Fruit fly (Drosophila melanogaster): ENCODE measurements around the gene CG34178.

Gene CG34178

DNA sequence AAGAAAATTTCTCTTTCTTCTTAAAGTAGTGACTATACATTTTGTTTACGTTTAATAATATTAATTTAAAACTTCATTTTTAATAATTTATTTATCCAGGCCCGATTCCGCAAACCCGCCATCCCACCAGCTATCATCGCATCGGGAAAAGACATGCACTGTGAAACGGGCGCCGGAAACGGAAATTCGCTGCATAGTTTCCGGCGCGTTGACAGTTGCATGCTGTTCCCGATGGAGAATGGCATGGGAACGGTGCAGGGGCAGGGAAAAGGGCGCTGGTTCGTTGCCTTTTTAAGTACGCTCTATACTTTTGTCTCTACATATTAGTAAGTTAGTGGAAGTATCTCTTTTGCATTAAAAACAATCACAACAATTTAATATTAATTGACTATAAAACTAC, 44.3 kb downstream of the CG34178 start:
- TF ChIP-seq CG9139 (GFP tag; optimal IDR thresholded peaks at IDR 0.05) (no peak), CG34406 (GFP tag; optimal IDR thresholded peaks at IDR 0.05) (no peak), cyc (GFP tag; optimal IDR thresholded peaks at IDR 0.05) (no peak), Blimp-1 (GFP tag; optimal IDR thresholded peaks at IDR 0.05) (no peak), CG3919 (GFP tag; optimal IDR thresholded peaks at IDR 0.05) (peak; percentile 26), achi (GFP tag; optimal IDR thresholded peaks at IDR 0.05) (peak; percentile 37), CG8319 (GFP tag; optimal IDR thresholded peaks at IDR 0.05) (no peak), Eip78C (GFP tag) (peak; percentile 57), CG6854 (GFP tag; optimal IDR thresholded peaks at IDR 0.05) (no peak), eg (GFP tag; IDR thresholded peaks at IDR 0.05) (peak; percentile 22; the same call in 1 of the 3 replicates), svp (GFP tag) (no peak), CG6808 (GFP tag; optimal IDR thresholded peaks at IDR 0.05) (no peak), CG11294 (GFP tag; IDR thresholded peaks at IDR 0.05) (no peak), CG7368 (GFP tag; optimal IDR thresholded peaks at IDR 0.05) (no peak), Ets21C (GFP tag; optimal IDR thresholded peaks at IDR 0.05) (no peak), Gug (GFP tag; IDR thresholded peaks at IDR 0.05) (no peak)
